Fruit fly (Drosophila melanogaster): ENCODE measurements around the gene Edg84A.

The Edg84A gene

dm6 chr3R:6665117-6665654 is 19.1 kb upstream of the Edg84A start (continued):
- 0 out of 2 replicates have a peak, but pooled peaks have one; percentile 34 for TF ChIP-seq CG5953 (GFP tag; IDR thresholded peaks at IDR 0.05)
- TF ChIP-seq oc (tag; optimal IDR thresholded peaks at IDR 0.05): peak; percentile 57
- no peak for TF ChIP-seq wor (GFP tag; IDR thresholded peaks at IDR 0.05)
- 0 out of 3 replicates have a peak, but pooled peaks have one; percentile 10 for TF ChIP-seq CG17361 (GFP tag; IDR thresholded peaks at IDR 0.05)
- no peak for TF ChIP-seq tll (GFP tag; optimal IDR thresholded peaks at IDR 0.05)
- peak; percentile 3 for TF ChIP-seq trem (tag; optimal IDR thresholded peaks at IDR 0.05)
- peak; percentile 27 for TF ChIP-seq CG18619 (GFP tag; optimal IDR thresholded peaks at IDR 0.05)
- TF ChIP-seq CG9727 (GFP tag; optimal IDR thresholded peaks at IDR 0.05): peak; percentile 62
- peak; percentile 3 for TF ChIP-seq Jarid2 (GFP tag; optimal IDR thresholded peaks at IDR 0.05)
- TF ChIP-seq CG12391 (tag; optimal IDR thresholded peaks at IDR 0.05): no peak
- no peak for TF ChIP-seq shn (GFP tag; optimal IDR thresholded peaks at IDR 0.05)
- TF ChIP-seq Vsx1 (GFP tag; optimal IDR thresholded peaks at IDR 0.05): peak; percentile 39
- TF ChIP-seq CG3838 (GFP tag; optimal IDR thresholded peaks at IDR 0.05): no peak
- TF ChIP-seq ken (GFP tag; IDR thresholded peaks at IDR 0.05): no peak
- no peak for TF ChIP-seq CG33213 (GFP tag; optimal IDR thresholded peaks at IDR 0.05)
- TF ChIP-seq CG15269 (tag; optimal IDR thresholded peaks at IDR 0.05): no peak
- TF ChIP-seq peb (GFP tag; IDR thresholded peaks at IDR 0.05): no peak
- no peak for TF ChIP-seq CG5245 (GFP tag; optimal IDR thresholded peaks at IDR 0.05)
- TF ChIP-seq fd96Cb (tag; optimal IDR thresholded peaks at IDR 0.05): no peak
- peak; percentile 55 for TF ChIP-seq Nf-YA (GFP tag; IDR thresholded peaks at IDR 0.05)
- peak; percentile 42 for TF ChIP-seq Ets65A (GFP tag)
- 0 out of 3 replicates have a peak, but pooled peaks have one; percentile 21 for TF ChIP-seq H15 (GFP tag; IDR thresholded peaks at IDR 0.05)
- TF ChIP-seq z (GFP tag; IDR thresholded peaks at IDR 0.05): no peak
- TF ChIP-seq HLHmδ (GFP tag; optimal IDR thresholded peaks at IDR 0.05): peak; percentile 95
- TF ChIP-seq Xrp1 (GFP tag; IDR thresholded peaks at IDR 0.05): peak; percentile 71
- TF ChIP-seq tgo (GFP tag; IDR thresholded peaks at IDR 0.05): no peak
- TF ChIP-seq CG3407 (GFP tag; optimal IDR thresholded peaks at IDR 0.05): peak; percentile 80
- no peak for TF ChIP-seq lov (optimal IDR thresholded peaks at IDR 0.05)
- 0 out of 3 replicates have a peak, but pooled peaks have one; percentile 65 for TF ChIP-seq lov (GFP tag; IDR thresholded peaks at IDR 0.05)
- peak; percentile 39 for TF ChIP-seq CG4707 (GFP tag; optimal IDR thresholded peaks at IDR 0.05)
- no peak for TF ChIP-seq D (optimal IDR thresholded peaks at IDR 0.05)
- peak; percentile 21 for TF ChIP-seq D (GFP tag; optimal IDR thresholded peaks at IDR 0.05)
- TF ChIP-seq CG10959 (GFP tag; IDR thresholded peaks at IDR 0.05): peak; percentile 8; the same call in 1 of the 2 replicates
- TF ChIP-seq CG8290 (GFP tag; optimal IDR thresholded peaks at IDR 0.05): no peak
- TF ChIP-seq CG8290 (tag; optimal IDR thresholded peaks at IDR 0.05): peak in 1 of 2 experiments; percentile 56
- peak; percentile 80 for TF ChIP-seq ATbp (GFP tag; optimal IDR thresholded peaks at IDR 0.05)
- TF ChIP-seq Med (GFP tag): peak; percentile 17
- TF ChIP-seq ttk (GFP tag; IDR thresholded peaks at IDR 0.05): 0 out of 2 replicates have a peak, but pooled peaks have one; percentile 4
- peak; percentile 39 for TF ChIP-seq CG1529 (GFP tag; optimal IDR thresholded peaks at IDR 0.05)
- no peak for TF ChIP-seq run (tag; optimal IDR thresholded peaks at IDR 0.05)
- peak; percentile 81 for TF ChIP-seq CG2875 (GFP tag; optimal IDR thresholded peaks at IDR 0.05)
- no peak for TF ChIP-seq rib (GFP tag; IDR thresholded peaks at IDR 0.05)
- TF ChIP-seq CG8359 (GFP tag; optimal IDR thresholded peaks at IDR 0.05; ENCODE audit: borderline replicate concordance): peak; percentile 19
- TF ChIP-seq Bgb (GFP tag; IDR thresholded peaks at IDR 0.05; ENCODE audit: partially characterized antibody): no peak
- no peak for TF ChIP-seq ab (GFP tag; optimal IDR thresholded peaks at IDR 0.05)
- TF ChIP-seq repo (GFP tag; optimal IDR thresholded peaks at IDR 0.05): no peak
- peak; percentile 54; the same call in 1 of the 2 replicates for TF ChIP-seq chm (GFP tag; IDR thresholded peaks at IDR 0.05)
- peak; percentile 36 for TF ChIP-seq Usf (GFP tag; optimal IDR thresholded peaks at IDR 0.05)
- peak; percentile 67 for TF ChIP-seq CG1603 (tag; optimal IDR thresholded peaks at IDR 0.05)
- 0 out of 2 replicates have a peak, but pooled peaks have one; percentile 15 for TF ChIP-seq sens-2 (GFP tag; IDR thresholded peaks at IDR 0.05)
- peak; percentile 12 for TF ChIP-seq CG17359 (tag; optimal IDR thresholded peaks at IDR 0.05)

All from whole organism, embryonic.